Fruit fly (Drosophila melanogaster) whole organism, embryonic: ENCODE measurements around the gene CG15153.

ENCODE experiments used
- Adf1 ChIP-seq: fragments of 200-800 bp; sonication (Bioruptor generic); IDR thresholded peaks from 2 replicates; pipeline ENCODE4 v1.3.6; 2022; ENCODE audit warnings: missing biosample characterization, missing genetic modification characterization
- Asciz ChIP-seq: fragments of 200-800 bp; sonication (Bioruptor generic); optimal IDR thresholded peaks from 2 replicates; lab custom pipeline; 2017; ENCODE audit warnings: missing biosample characterization, mild to moderate bottlenecking, missing genetic modification characterization, missing genetic modification reagents
- CG10543 ChIP-seq: fragments of 200-800 bp; sonication (Bioruptor generic); optimal IDR thresholded peaks from 3 replicates; lab custom pipeline; 2017; ENCODE audit warnings: missing biosample characterization, mild to moderate bottlenecking, missing genetic modification characterization, moderate library complexity
- CG10565 ChIP-seq: fragments of 200-800 bp; sonication (Bioruptor generic); optimal IDR thresholded peaks from 3 replicates; lab custom pipeline; 2016; ENCODE audit warnings: missing biosample characterization, mild to moderate bottlenecking, missing genetic modification characterization
- CG10654 ChIP-seq: fragments of 200-800 bp; sonication (Bioruptor generic); optimal IDR thresholded peaks from 2 replicates; lab custom pipeline; 2016; ENCODE audit warnings: missing biosample characterization, missing genetic modification characterization
- CG11560 ChIP-seq: fragments of 200-800 bp; sonication (Bioruptor generic); IDR thresholded peaks from 3 replicates; pipeline ENCODE4 v1.3.6; 2022; ENCODE audit warnings: missing biosample characterization, missing genetic modification characterization
- CG11695 ChIP-seq: fragments of 200-800 bp; sonication (Bioruptor generic); IDR thresholded peaks from 3 replicates; pipeline ENCODE4 v1.3.6; 2022; ENCODE audit warnings: missing biosample characterization, missing genetic modification characterization
- CG1233 ChIP-seq: fragments of 200-800 bp; sonication (Bioruptor generic); optimal IDR thresholded peaks from 4 replicates; lab custom pipeline; 2018; ENCODE audit warnings: missing biosample characterization, mild to moderate bottlenecking, missing genetic modification characterization
- CG13775 ChIP-seq: fragments of 200-800 bp; sonication (Bioruptor generic); optimal IDR thresholded peaks from 3 replicates; lab custom pipeline; 2017; ENCODE audit warnings: missing biosample characterization, mild to moderate bottlenecking, missing genetic modification characterization
- CG15479 ChIP-seq: fragments of 200-800 bp; sonication (Bioruptor generic); optimal IDR thresholded peaks from 3 replicates; lab custom pipeline; 2019; ENCODE audit warnings: missing biosample characterization, mild to moderate bottlenecking, missing genetic modification characterization, moderate library complexity
- CG17612 ChIP-seq: fragments of 200-800 bp; sonication (Bioruptor generic); IDR thresholded peaks from 2 replicates; pipeline ENCODE4 v1.3.6; 2022; ENCODE audit warnings: missing biosample characterization, missing genetic modification characterization
- CG32772 ChIP-seq: fragments of 200-800 bp; sonication (Bioruptor generic); IDR thresholded peaks from 2 replicates; pipeline ENCODE4 v1.3.6; 2022; ENCODE audit warnings: missing biosample characterization, missing genetic modification characterization
- CG3281 ChIP-seq: fragments of 200-800 bp; sonication (Bioruptor generic); optimal IDR thresholded peaks from 3 replicates; lab custom pipeline; 2017; ENCODE audit warnings: missing biosample characterization, mild to moderate bottlenecking, missing genetic modification characterization
- CG6175 ChIP-seq: fragments of 200-800 bp; sonication (Bioruptor generic); IDR thresholded peaks from 3 replicates; pipeline ENCODE4 v1.3.6; 2022; ENCODE audit warnings: missing biosample characterization, missing genetic modification characterization
- CG6254 ChIP-seq: fragments of 200-800 bp; sonication (Bioruptor generic); optimal IDR thresholded peaks from 3 replicates; lab custom pipeline; 2017; ENCODE audit warnings: mild to moderate bottlenecking, missing biosample characterization, missing genetic modification reagents, missing genetic modification characterization
- CG6272 ChIP-seq: fragments of 200-800 bp; sonication (Bioruptor generic); IDR thresholded peaks from 2 replicates; pipeline ENCODE4 v1.3.6; 2022; ENCODE audit warnings: missing biosample characterization, missing genetic modification characterization
- CG6765 ChIP-seq: fragments of 200-800 bp; sonication (Bioruptor generic); optimal IDR thresholded peaks from 3 replicates; lab custom pipeline; 2017; ENCODE audit warnings: missing biosample characterization, mild to moderate bottlenecking, missing genetic modification characterization
- CG7745 ChIP-seq: fragments of 200-800 bp; sonication (Bioruptor generic); optimal IDR thresholded peaks from 2 replicates; lab custom pipeline; 2018; ENCODE audit warnings: missing biosample characterization, mild to moderate bottlenecking, missing genetic modification characterization, moderate library complexity
- CG7786 ChIP-seq: fragments of 200-800 bp; sonication (Bioruptor generic); optimal IDR thresholded peaks from 2 replicates; lab custom pipeline; 2016; ENCODE audit warnings: missing biosample characterization, missing genetic modification characterization
- CG7963 ChIP-seq: fragments of 200-800 bp; sonication (Bioruptor generic); IDR thresholded peaks from 3 replicates; pipeline ENCODE4 v1.3.6; 2022; ENCODE audit warnings: missing biosample characterization, missing genetic modification characterization; ENCODE audit not compliant: partially characterized antibody
- CG8290 ChIP-seq, 3 experiments: fragments of 200-800 bp; sonication (Bioruptor generic); optimal IDR thresholded peaks; 2 replicates each; lab custom pipeline; 2016 to 2019; ENCODE audit warnings: missing biosample characterization in 3 of 3, missing genetic modification characterization in 3 of 3, mild to moderate bottlenecking in 2 of 3, moderate library complexity in 1 of 3
- Drgx ChIP-seq: fragments of 200-800 bp; sonication (Bioruptor generic); IDR thresholded peaks from 2 replicates; pipeline ENCODE4 v1.3.6; 2022; ENCODE audit warnings: missing biosample characterization, missing genetic modification characterization
- Med ChIP-seq: fragments of 200-800 bp; sonication (Bioruptor generic); peaks from one replicate; lab custom pipeline; 2016; ENCODE audit warnings: missing biosample characterization, missing genetic modification characterization, mild to moderate bottlenecking, inconsistent platforms, moderate library complexity
- Mrtf ChIP-seq: fragments of 200-800 bp; sonication (Bioruptor generic); IDR thresholded peaks from 3 replicates; pipeline ENCODE4 v1.3.6; 2022; ENCODE audit warnings: missing biosample characterization, missing genetic modification characterization
- Nf-YC ChIP-seq: fragments of 200-800 bp; optimal IDR thresholded peaks from 3 replicates; lab custom pipeline; 2019; ENCODE audit warnings: missing biosample characterization, mild to moderate bottlenecking, missing genetic modification characterization, moderate library complexity
- Scr ChIP-seq: fragments of 200-800 bp; sonication (Bioruptor generic); IDR thresholded peaks from 2 replicates; pipeline ENCODE4 v1.3.6; 2022; ENCODE audit warnings: missing biosample characterization, missing genetic modification characterization; ENCODE audit not compliant: partially characterized antibody
- ato ChIP-seq: fragments of 200-800 bp; sonication (Bioruptor generic); IDR thresholded peaks from 2 replicates; pipeline ENCODE4 v1.3.6; 2022; ENCODE audit warnings: missing biosample characterization, missing genetic modification characterization; ENCODE audit not compliant: partially characterized antibody
- bab2 ChIP-seq: fragments of 200-800 bp; sonication (Bioruptor generic); optimal IDR thresholded peaks from 2 replicates; lab custom pipeline; 2016; ENCODE audit warnings: missing biosample characterization, missing genetic modification characterization
- bsh ChIP-seq, 2 experiments: fragments of 200-800 bp; sonication (Bioruptor generic); optimal IDR thresholded peaks; 2 replicates each; lab custom pipeline; 2017 to 2018; ENCODE audit warnings: mild to moderate bottlenecking in 2 of 2, missing biosample characterization in 2 of 2, missing genetic modification characterization in 2 of 2, moderate library complexity in 1 of 2
- btn ChIP-seq: fragments of 200-800 bp; sonication (Bioruptor generic); optimal IDR thresholded peaks from 2 replicates; lab custom pipeline; 2016; ENCODE audit warnings: missing biosample characterization, missing genetic modification characterization
- crc ChIP-seq: fragments of 200-800 bp; sonication (Bioruptor generic); optimal IDR thresholded peaks from 2 replicates; lab custom pipeline; 2016; ENCODE audit warnings: missing biosample characterization, missing genetic modification characterization
- croc ChIP-seq: fragments of 200-800 bp; sonication (Bioruptor generic); conservative IDR thresholded peaks from 3 replicates; pipeline ENCODE4 v1.3.6; 2022; ENCODE audit warnings: missing biosample characterization, missing genetic modification characterization
- dpn ChIP-seq, 2 experiments: fragments of 200-800 bp; sonication (Bioruptor generic); optimal IDR thresholded peaks; 3 replicates each; lab custom pipeline; 2016; ENCODE audit warnings: missing biosample characterization in 2 of 2, missing genetic modification characterization in 2 of 2
- fru ChIP-seq: fragments of >200 bp; optimal IDR thresholded peaks from 2 replicates; lab custom pipeline; 2017
- hth ChIP-seq: fragments of >200 bp; optimal IDR thresholded peaks from 2 replicates; lab custom pipeline; 2017; ENCODE audit warnings: inconsistent platforms
- lbe ChIP-seq: fragments of 200-800 bp; sonication (Bioruptor generic); optimal IDR thresholded peaks from 2 replicates; lab custom pipeline; 2016; ENCODE audit warnings: missing biosample characterization, mild to moderate bottlenecking, missing genetic modification characterization
- luna ChIP-seq: fragments of 200-800 bp; sonication (Bioruptor generic); optimal IDR thresholded peaks from 2 replicates; lab custom pipeline; 2016; ENCODE audit warnings: missing biosample characterization, missing genetic modification characterization
- nau ChIP-seq: fragments of 200-800 bp; sonication (Bioruptor generic); optimal IDR thresholded peaks from 3 replicates; lab custom pipeline; 2017; ENCODE audit warnings: missing biosample characterization, mild to moderate bottlenecking, missing genetic modification characterization, missing genetic modification reagents
- nom ChIP-seq: fragments of 200-800 bp; sonication (Bioruptor generic); optimal IDR thresholded peaks from 2 replicates; lab custom pipeline; 2017; ENCODE audit warnings: missing biosample characterization, missing genetic modification characterization, mild to moderate bottlenecking, moderate library complexity, missing genetic modification reagents
- pan ChIP-seq, 4 experiments: fragments of >200 bp in 3 of 4; fragments of 200-800 bp in 1 of 4; sonication (Bioruptor generic) in 1 of 4; optimal IDR thresholded peaks in 3 of 4; IDR thresholded peaks in 1 of 4; 2 replicates each; pipeline versions ENCODE4 v1.3.6 to Lab custom; 2017 to 2022; ENCODE audit warnings: missing biosample characterization in 2 of 4, missing genetic modification characterization in 2 of 4, mixed read lengths in 1 of 4
- phol ChIP-seq: fragments of 200-800 bp; sonication (Bioruptor generic); optimal IDR thresholded peaks from 3 replicates; lab custom pipeline; 2018; ENCODE audit warnings: missing biosample characterization, mild to moderate bottlenecking, missing genetic modification characterization, moderate library complexity
- schlank ChIP-seq: fragments of 200-800 bp; sonication (Bioruptor generic); optimal IDR thresholded peaks from 2 replicates; lab custom pipeline; 2018; ENCODE audit warnings: missing biosample characterization, mild to moderate bottlenecking, missing genetic modification characterization
- ttk ChIP-seq: fragments of 200-800 bp; sonication (Bioruptor generic); IDR thresholded peaks from 2 replicates; pipeline ENCODE4 v2.1.2; 2022; ENCODE audit warnings: missing biosample characterization, missing genetic modification characterization
- unc-4 ChIP-seq: fragments of 200-800 bp; sonication (Bioruptor generic); IDR thresholded peaks from 2 replicates; pipeline ENCODE4 v1.3.6; 2022; ENCODE audit warnings: missing biosample characterization, missing genetic modification characterization; ENCODE audit not compliant: partially characterized antibody
- zf30C ChIP-seq: fragments of 200-800 bp; sonication (Bioruptor generic); optimal IDR thresholded peaks from 3 replicates; lab custom pipeline; 2018; ENCODE audit warnings: missing biosample characterization, mild to moderate bottlenecking, missing genetic modification characterization
- zfh2 ChIP-seq: fragments of 200-800 bp; sonication (Bioruptor generic); optimal IDR thresholded peaks from 2 replicates; lab custom pipeline; 2016; ENCODE audit warnings: missing biosample characterization, missing genetic modification characterization

Gene CG15153

dm6 chr2L:18122231-18122551, 30.1 kb upstream of the CG15153 start:
- peak; percentile 4 for TF ChIP-seq nom
- TF ChIP-seq CG10565 (GFP tag; lab: Kevin White, UChicago): no peak
- TF ChIP-seq CG15479: no peak
- no peak for TF ChIP-seq CG8290 (GFP tag; optimal IDR thresholded peaks at IDR 0.05; lab: Kevin White, UChicago)
- TF ChIP-seq CG8290 (tag; optimal IDR thresholded peaks at IDR 0.05; lab: Kevin White, UChicago): no peak
- TF ChIP-seq bsh (GFP tag; optimal IDR thresholded peaks at IDR 0.05; lab: Kevin White, UChicago): peak in 1 of 2 experiments; percentile 71
- TF ChIP-seq schlank (tag; lab: Kevin White, UChicago): no peak
- TF ChIP-seq CG10543 (GFP tag; lab: Kevin White, UChicago): no peak
- peak; percentile 40 for TF ChIP-seq Drgx (GFP tag; lab: Robert Waterston, UW)
- TF ChIP-seq, all 482 proteins: peak for 3

DNA sequence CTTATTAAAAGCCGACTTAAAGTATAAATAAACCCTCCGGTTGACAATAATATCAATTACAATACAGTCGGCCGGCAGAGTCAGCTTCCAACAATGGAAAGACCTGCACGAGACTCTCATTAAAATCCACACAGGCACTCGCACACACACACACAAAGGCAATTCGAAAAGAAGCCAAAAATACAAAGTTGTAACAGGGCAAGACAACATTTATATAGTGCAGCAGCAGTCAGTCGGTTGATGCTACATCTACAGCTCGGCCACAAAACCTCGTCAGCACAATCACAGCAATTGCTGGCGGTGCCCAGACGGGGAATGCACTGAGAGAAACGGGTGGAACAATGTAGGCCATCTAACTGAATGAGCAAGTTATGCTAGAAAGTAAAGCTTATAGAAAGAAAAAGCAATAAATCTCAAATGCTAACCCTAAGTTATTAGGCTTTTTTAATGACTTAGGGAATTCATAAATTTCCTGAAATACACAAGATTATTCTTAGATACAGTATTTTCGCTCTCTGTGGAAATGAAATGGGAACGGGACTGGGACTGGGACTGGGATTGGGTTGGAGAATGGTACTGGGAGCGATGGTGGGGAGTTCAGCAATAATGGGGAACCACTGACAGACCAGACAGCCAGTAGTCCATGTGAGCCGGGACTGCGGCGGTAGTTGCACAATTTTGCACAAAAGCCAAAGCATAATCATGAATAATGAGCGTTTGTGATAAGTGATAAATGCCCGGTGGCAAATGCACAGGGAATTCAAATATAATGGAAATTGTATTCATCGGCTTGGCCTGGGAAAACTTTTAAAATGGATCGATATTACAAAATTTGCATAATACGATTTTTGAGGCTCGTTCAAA, 29.5 kb upstream of the CG15153 start:
- TF ChIP-seq luna (GFP tag; lab: Kevin White, UChicago) (no peak), fru (no peak), zfh2 (GFP tag; lab: Kevin White, UChicago) (peak; percentile 8), Nf-YC (no peak), bab2 (GFP tag; lab: Kevin White, UChicago) (peak; percentile 20), Scr (no peak), CG11695 (GFP tag; lab: Robert Waterston, UW) (peak; percentile 59; the same call in 1 of the 3 replicates), CG7745 (tag; lab: Kevin White, UChicago) (no peak), Adf1 (GFP tag; lab: Robert Waterston, UW) (no peak), nau (GFP tag; lab: Kevin White, UChicago) (peak; percentile 29), CG17612 (GFP tag; lab: Robert Waterston, UW) (no peak), Med (peak; percentile 92), CG11560 (tag; lab: Robert Waterston, UW) (0 out of 3 replicates have a peak, but pooled peaks have one; percentile 15), unc-4 (GFP tag; lab: Robert Waterston, UW) (no peak), CG13775 (no peak), CG7786 (peak; percentile 27), CG32772 (GFP tag; lab: Robert Waterston, UW) (peak; percentile 38; the same call in 1 of the 2 replicates), CG3281 (GFP tag; lab: Kevin White, UChicago) (peak; percentile 19), CG7963 (GFP tag; lab: Robert Waterston, UW) (no peak), pan (optimal IDR thresholded peaks at IDR 0.05; lab: Kevin White, UChicago) (no peak), pan (GFP tag; optimal IDR thresholded peaks at IDR 0.05 in 1 of 2, IDR thresholded peaks at IDR 0.05 in 1 of 2) (peak in 1 of 2 experiments; percentile 68), Mrtf (GFP tag; lab: Robert Waterston, UW) (0 out of 3 replicates have a peak, but pooled peaks have one; percentile 28), ttk (GFP tag; lab: Robert Waterston, UW) (peak; percentile 48; the same call in 1 of the 2 replicates), lbe (GFP tag; lab: Kevin White, UChicago) (peak; percentile 78), CG6765 (no peak), phol (tag; lab: Kevin White, UChicago) (no peak), zf30C (GFP tag; lab: Kevin White, UChicago) (no peak), croc (GFP tag; lab: Robert Waterston, UW) (no peak; the same call in 2 of the 3 replicates), CG10654 (no peak), crc (no peak), CG1233 (GFP tag; lab: Kevin White, UChicago) (peak; percentile 22), btn (GFP tag; lab: Kevin White, UChicago) (peak; percentile 7), CG6175 (GFP tag; lab: Robert Waterston, UW) (no peak), ato (GFP tag; lab: Robert Waterston, UW) (no peak), dpn (GFP tag; optimal IDR thresholded peaks at IDR 0.05; lab: Kevin White, UChicago) (peak; percentile 33 to 36), CG6254 (GFP tag; lab: Kevin White, UChicago) (peak; percentile 23), CG6272 (GFP tag; lab: Robert Waterston, UW) (no peak), Asciz (GFP tag; lab: Kevin White, UChicago) (peak; percentile 21), hth (lab: Kevin White, UChicago) (no peak)
